Fruit fly (Drosophila melanogaster) Kc167 (cell line): ENCODE measurements around the gene CG12061.

ENCODE experiments used
- Myc ChIP-seq: fragments of >200 bp; optimal IDR thresholded peaks from 2 replicates; lab custom pipeline; 2017; ENCODE audit warnings: missing external identifiers
- Sin3A ChIP-seq: fragments of >200 bp; optimal IDR thresholded peaks from 2 replicates; lab custom pipeline; 2018; ENCODE audit warnings: missing external identifiers
- insv ChIP-seq: fragments of >200 bp; optimal IDR thresholded peaks from 3 replicates; lab custom pipeline; 2018; ENCODE audit warnings: missing external identifiers
- psq ChIP-seq: fragments of >200 bp; optimal IDR thresholded peaks from 2 replicates; lab custom pipeline; 2017; ENCODE audit warnings: missing external identifiers

DNA sequence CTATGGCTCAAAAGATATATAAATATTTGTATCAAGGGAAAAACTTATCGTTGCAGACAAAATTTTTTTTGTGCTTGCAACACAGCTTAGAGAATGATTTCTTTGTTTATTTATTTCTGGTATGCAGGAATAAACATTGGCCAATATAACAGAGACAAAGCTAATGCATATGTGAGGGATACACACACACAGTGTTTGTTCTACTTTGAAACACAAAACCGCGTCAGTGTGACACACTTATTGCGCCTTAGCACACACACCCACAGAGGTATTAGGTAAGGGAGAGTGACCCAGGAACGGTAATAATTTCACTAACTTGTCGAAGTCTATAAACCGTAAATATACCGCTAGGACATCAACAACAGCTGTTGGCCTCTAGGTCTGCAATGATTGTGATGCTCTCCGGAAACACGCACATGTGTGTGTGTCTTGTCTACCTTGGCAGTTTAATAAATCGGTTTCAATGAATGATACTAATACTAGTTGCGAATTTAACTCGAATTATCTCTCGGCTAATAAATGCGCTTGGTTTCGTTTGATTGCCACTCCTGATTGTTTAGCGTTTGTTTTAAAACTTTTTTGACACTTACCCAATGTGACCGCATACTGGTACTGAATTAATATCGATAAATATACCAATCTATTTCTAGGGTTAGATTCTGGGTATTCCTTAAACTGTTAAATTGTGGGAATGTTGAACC lies 60.4 kb downstream of the CG12061 start, which contains the start of gene CG17162:
- TF ChIP-seq Sin3A (lab: Kevin White, UChicago) (no peak), insv (lab: Kevin White, UChicago) (no peak), Myc (lab: Kevin White, UChicago) (no peak), psq (lab: Kevin White, UChicago) (no peak)
